Fruit fly (Drosophila melanogaster): Measurements from ENCODE around the gene CG32651.

- TF ChIP-seq CG8478 (optimal IDR thresholded peaks at IDR 0.05) (no peak), CTCF (optimal IDR thresholded peaks at IDR 0.05) (peak; percentile 46 to 75)
Measured at dm6 chrX:12386255-12386654, 22.0 kb downstream of the CG32651 start.
